Fruit fly (Drosophila melanogaster) whole organism: ENCODE data around the gene Dic61B.

Experiments used
- CG8478 ChIP-seq: fragments of >200 bp; optimal IDR thresholded peaks from 2 replicates; lab custom pipeline; 2018; ENCODE audit warnings: inconsistent platforms
- Dll ChIP-seq: fragments of >200 bp; optimal IDR thresholded peaks from 2 replicates; lab custom pipeline; 2017
- EcR ChIP-seq, 2 experiments: fragments of >200 bp; optimal IDR thresholded peaks; 2 replicates each; lab custom pipeline; 2017; ENCODE audit warnings: missing biosample characterization in 2 of 2, missing genetic modification characterization in 2 of 2, missing genetic modification reagents in 2 of 2
- pan ChIP-seq: fragments of >200 bp; optimal IDR thresholded peaks from 2 replicates; lab custom pipeline; 2017
- psq ChIP-seq: fragments of >200 bp; optimal IDR thresholded peaks from 2 replicates; lab custom pipeline; 2017
- usp ChIP-seq: fragments of >200 bp; optimal IDR thresholded peaks from 2 replicates; lab custom pipeline; 2017; ENCODE audit warnings: missing biosample characterization, missing genetic modification characterization, mixed read lengths

- TF ChIP-seq psq (lab: Kevin White, UChicago) (no peak), usp (GFP tag; lab: Kevin White, UChicago) (no peak), CG8478 (lab: Kevin White, UChicago) (no peak), Dll (lab: Kevin White, UChicago) (no peak), pan (no peak), EcR (GFP tag; optimal IDR thresholded peaks at IDR 0.05; lab: Kevin White, UChicago) (no peak)
Observed at dm6 chr3L:109936-110335, 42.5 kb downstream of the Dic61B start.
